Fruit fly (Drosophila melanogaster) whole organism, embryonic: ENCODE data around the gene CG31817.

Experiments used
- Antp ChIP-seq: fragments of 200-800 bp; sonication (Bioruptor generic); optimal IDR thresholded peaks from 3 replicates; lab custom pipeline; 2016; ENCODE audit warnings: missing biosample characterization, missing genetic modification characterization
- Blimp-1 ChIP-seq: fragments of 200-800 bp; sonication (Bioruptor generic); optimal IDR thresholded peaks from 3 replicates; lab custom pipeline; 2018; ENCODE audit warnings: missing biosample characterization, missing genetic modification characterization, mild to moderate bottlenecking, moderate library complexity, missing genetic modification reagents
- CG10321 ChIP-seq: fragments of 200-800 bp; sonication (Bioruptor generic); IDR thresholded peaks from 2 replicates; pipeline ENCODE4 v1.3.6; 2022; ENCODE audit warnings: missing biosample characterization, missing genetic modification characterization
- CG10654 ChIP-seq: fragments of 200-800 bp; sonication (Bioruptor generic); optimal IDR thresholded peaks from 2 replicates; lab custom pipeline; 2016; ENCODE audit warnings: missing biosample characterization, missing genetic modification characterization
- CG12071 ChIP-seq: fragments of 200-800 bp; sonication (Bioruptor generic); optimal IDR thresholded peaks from 3 replicates; lab custom pipeline; 2018; ENCODE audit warnings: missing biosample characterization, mild to moderate bottlenecking, missing genetic modification characterization
- CG12744 ChIP-seq: fragments of 200-800 bp; sonication (Bioruptor generic); optimal IDR thresholded peaks from 2 replicates; lab custom pipeline; 2016; ENCODE audit warnings: missing biosample characterization, missing genetic modification characterization
- CG13424 ChIP-seq: fragments of 200-800 bp; sonication (Bioruptor generic); optimal IDR thresholded peaks from 2 replicates; lab custom pipeline; 2019; ENCODE audit warnings: missing biosample characterization, mild to moderate bottlenecking, missing genetic modification characterization, moderate library complexity
- CG15011 ChIP-seq: fragments of 200-800 bp; sonication (Bioruptor generic); optimal IDR thresholded peaks from 3 replicates; lab custom pipeline; 2018; ENCODE audit warnings: missing biosample characterization, mild to moderate bottlenecking, missing genetic modification characterization
- CG15269 ChIP-seq: fragments of 200-800 bp; sonication (Bioruptor generic); optimal IDR thresholded peaks from 2 replicates; lab custom pipeline; 2018; ENCODE audit warnings: missing biosample characterization, mild to moderate bottlenecking, missing genetic modification characterization, moderate library complexity
- CG17361 ChIP-seq: fragments of 200-800 bp; sonication (Bioruptor generic); IDR thresholded peaks from 3 replicates; pipeline ENCODE4 v1.3.6; 2022; ENCODE audit warnings: missing biosample characterization, missing genetic modification characterization
- CG17802 ChIP-seq: fragments of 200-800 bp; sonication (Bioruptor generic); optimal IDR thresholded peaks from 2 replicates; lab custom pipeline; 2018; ENCODE audit warnings: missing biosample characterization, mild to moderate bottlenecking, missing genetic modification characterization, moderate library complexity
- CG17912 ChIP-seq: fragments of 200-800 bp; sonication (Bioruptor generic); optimal IDR thresholded peaks from 2 replicates; lab custom pipeline; 2018; ENCODE audit warnings: missing biosample characterization, mild to moderate bottlenecking, missing genetic modification characterization
- CG18599 ChIP-seq: fragments of 200-800 bp; sonication (Bioruptor generic); optimal IDR thresholded peaks from 3 replicates; lab custom pipeline; 2017; ENCODE audit warnings: missing biosample characterization, missing genetic modification characterization, mild to moderate bottlenecking, moderate library complexity, missing genetic modification reagents
- CG3281 ChIP-seq: fragments of 200-800 bp; sonication (Bioruptor generic); optimal IDR thresholded peaks from 3 replicates; lab custom pipeline; 2017; ENCODE audit warnings: missing biosample characterization, mild to moderate bottlenecking, missing genetic modification characterization
- CG33213 ChIP-seq: fragments of 200-800 bp; sonication (Bioruptor generic); optimal IDR thresholded peaks from 3 replicates; lab custom pipeline; 2016; ENCODE audit warnings: missing biosample characterization, missing genetic modification characterization
- CG34376 ChIP-seq: fragments of 200-800 bp; sonication (Bioruptor generic); optimal IDR thresholded peaks from 2 replicates; lab custom pipeline; 2018; ENCODE audit warnings: missing biosample characterization, mild to moderate bottlenecking, missing genetic modification characterization
- CG3847 ChIP-seq: fragments of 200-800 bp; sonication (Bioruptor generic); IDR thresholded peaks from 2 replicates; pipeline ENCODE4 v1.3.6; 2022; ENCODE audit warnings: missing biosample characterization, missing genetic modification characterization
- CG4854 ChIP-seq: fragments of 200-800 bp; sonication (Bioruptor generic); optimal IDR thresholded peaks from 2 replicates; lab custom pipeline; 2016; ENCODE audit warnings: missing biosample characterization, missing genetic modification characterization, inconsistent platforms
- CG5180 ChIP-seq: fragments of 200-800 bp; sonication (Bioruptor generic); optimal IDR thresholded peaks from 3 replicates; lab custom pipeline; 2017; ENCODE audit warnings: missing biosample characterization, missing genetic modification characterization, mild to moderate bottlenecking, moderate library complexity, missing genetic modification reagents
- CG5953 ChIP-seq: fragments of 200-800 bp; sonication (Bioruptor generic); IDR thresholded peaks from 2 replicates; pipeline ENCODE4 v1.3.6; 2022; ENCODE audit warnings: missing biosample characterization, missing genetic modification characterization
- CG6254 ChIP-seq: fragments of 200-800 bp; sonication (Bioruptor generic); optimal IDR thresholded peaks from 3 replicates; lab custom pipeline; 2017; ENCODE audit warnings: mild to moderate bottlenecking, missing biosample characterization, missing genetic modification reagents, missing genetic modification characterization
- CG6765 ChIP-seq: fragments of 200-800 bp; sonication (Bioruptor generic); optimal IDR thresholded peaks from 3 replicates; lab custom pipeline; 2017; ENCODE audit warnings: missing biosample characterization, mild to moderate bottlenecking, missing genetic modification characterization
- CG7745 ChIP-seq: fragments of 200-800 bp; sonication (Bioruptor generic); optimal IDR thresholded peaks from 2 replicates; lab custom pipeline; 2018; ENCODE audit warnings: missing biosample characterization, mild to moderate bottlenecking, missing genetic modification characterization, moderate library complexity
- CG7987 ChIP-seq: fragments of 200-800 bp; sonication (Bioruptor generic); optimal IDR thresholded peaks from 2 replicates; lab custom pipeline; 2018; ENCODE audit warnings: missing biosample characterization, mild to moderate bottlenecking, missing genetic modification characterization, moderate library complexity
- CG8359 ChIP-seq: fragments of 200-800 bp; sonication (Bioruptor generic); optimal IDR thresholded peaks from 2 replicates; lab custom pipeline; 2017; ENCODE audit warnings: missing biosample characterization, mild to moderate bottlenecking, missing genetic modification characterization, borderline replicate concordance
- CG9817 ChIP-seq: fragments of 200-800 bp; sonication (Bioruptor generic); optimal IDR thresholded peaks from 2 replicates; lab custom pipeline; 2018; ENCODE audit warnings: missing biosample characterization, mild to moderate bottlenecking, missing genetic modification characterization, moderate library complexity
- CG9932 ChIP-seq: fragments of 200-800 bp; sonication (Bioruptor generic); IDR thresholded peaks from 2 replicates; pipeline ENCODE4 v1.3.6; 2022; ENCODE audit warnings: missing biosample characterization, missing genetic modification characterization
- Dref ChIP-seq: fragments of 200-800 bp; sonication (Bioruptor generic); IDR thresholded peaks from 2 replicates; pipeline ENCODE4 v1.3.6; 2022; ENCODE audit warnings: missing biosample characterization, missing genetic modification characterization
- Ets97D ChIP-seq: fragments of 200-800 bp; sonication (Bioruptor generic); optimal IDR thresholded peaks from 3 replicates; lab custom pipeline; 2016; ENCODE audit warnings: missing biosample characterization, missing genetic modification characterization
- Gug ChIP-seq: fragments of 200-800 bp; sonication (Bioruptor generic); IDR thresholded peaks from 4 replicates; pipeline ENCODE4 v1.3.6; 2022; ENCODE audit warnings: missing biosample characterization, missing genetic modification characterization
- Max ChIP-seq: fragments of 200-800 bp; sonication (Bioruptor generic); optimal IDR thresholded peaks from 2 replicates; lab custom pipeline; 2016; ENCODE audit warnings: missing biosample characterization, mild to moderate bottlenecking, missing genetic modification characterization
- Oaz ChIP-seq: fragments of 200-800 bp; sonication (Bioruptor generic); IDR thresholded peaks from 2 replicates; pipeline ENCODE4 v1.3.6; 2022; ENCODE audit warnings: missing biosample characterization, missing genetic modification characterization
- PHDP ChIP-seq: fragments of 200-800 bp; sonication (Bioruptor generic); optimal IDR thresholded peaks from 3 replicates; lab custom pipeline; 2018; ENCODE audit warnings: missing biosample characterization, mild to moderate bottlenecking, missing genetic modification characterization, moderate library complexity
- Ptx1 ChIP-seq: fragments of 200-800 bp; sonication (Bioruptor generic); IDR thresholded peaks from 2 replicates; pipeline ENCODE4 v1.3.6; 2022; ENCODE audit warnings: missing biosample characterization, missing genetic modification characterization
- Rfx ChIP-seq: fragments of 200-800 bp; sonication (Bioruptor generic); IDR thresholded peaks from 2 replicates; pipeline ENCODE4 v1.3.6; 2022; ENCODE audit warnings: missing biosample characterization, missing genetic modification characterization
- Xbp1 ChIP-seq: fragments of 200-800 bp; sonication (Bioruptor generic); optimal IDR thresholded peaks from 3 replicates; lab custom pipeline; 2016; ENCODE audit warnings: missing biosample characterization, mild to moderate bottlenecking, missing genetic modification characterization
- ap ChIP-seq: fragments of 200-800 bp; sonication (Bioruptor generic); IDR thresholded peaks from 2 replicates; pipeline ENCODE4 v1.3.6; 2022; ENCODE audit warnings: missing biosample characterization, missing genetic modification characterization
- bcd ChIP-seq: fragments of 200-800 bp; sonication (Bioruptor generic); optimal IDR thresholded peaks from 2 replicates; lab custom pipeline; 2017; ENCODE audit warnings: missing biosample characterization, mild to moderate bottlenecking, missing genetic modification characterization
- da ChIP-seq: fragments of 200-800 bp; sonication (Bioruptor generic); optimal IDR thresholded peaks from 2 replicates; lab custom pipeline; 2016; ENCODE audit warnings: missing biosample characterization, missing genetic modification characterization
- dati ChIP-seq: fragments of 200-800 bp; sonication (Bioruptor generic); IDR thresholded peaks from 2 replicates; pipeline ENCODE4 v1.3.6; 2022; ENCODE audit warnings: missing biosample characterization, missing genetic modification characterization
- dysf ChIP-seq: fragments of 200-800 bp; sonication (Bioruptor generic); IDR thresholded peaks from 3 replicates; pipeline ENCODE4 v1.3.6; 2022; ENCODE audit warnings: missing biosample characterization, missing genetic modification characterization
- gro ChIP-seq: fragments of 200-800 bp; sonication (Bioruptor generic); optimal IDR thresholded peaks from 2 replicates; lab custom pipeline; 2016; ENCODE audit warnings: missing biosample characterization, missing genetic modification characterization
- nerfin-1 ChIP-seq: fragments of 200-800 bp; sonication (Bioruptor generic); optimal IDR thresholded peaks from 3 replicates; lab custom pipeline; 2019; ENCODE audit warnings: missing biosample characterization, mild to moderate bottlenecking, missing genetic modification characterization, moderate library complexity
- org-1 ChIP-seq: fragments of 200-800 bp; sonication (Bioruptor generic); optimal IDR thresholded peaks from 2 replicates; lab custom pipeline; 2017; ENCODE audit warnings: missing biosample characterization, missing genetic modification characterization
- pum ChIP-seq: fragments of 200-800 bp; sonication (Bioruptor generic); optimal IDR thresholded peaks from 2 replicates; lab custom pipeline; 2016; ENCODE audit warnings: missing biosample characterization, missing genetic modification characterization
- sqz ChIP-seq: fragments of 200-800 bp; sonication (Bioruptor generic); optimal IDR thresholded peaks from 3 replicates; lab custom pipeline; 2018; ENCODE audit warnings: missing biosample characterization, mild to moderate bottlenecking, missing genetic modification characterization
- twi ChIP-seq: fragments of 200-800 bp; optimal IDR thresholded peaks from 2 replicates; lab custom pipeline; 2019; ENCODE audit warnings: missing biosample characterization, mild to moderate bottlenecking, missing genetic modification characterization, moderate library complexity
- wdn ChIP-seq: fragments of 200-800 bp; sonication (Bioruptor generic); IDR thresholded peaks from 2 replicates; pipeline ENCODE4 v1.3.6; 2022; ENCODE audit warnings: missing biosample characterization, missing genetic modification characterization
- wek ChIP-seq: fragments of 200-800 bp; sonication (Bioruptor generic); optimal IDR thresholded peaks from 3 replicates; lab custom pipeline; 2018; ENCODE audit warnings: missing biosample characterization, mild to moderate bottlenecking, missing genetic modification characterization, moderate library complexity

The CG31817 gene

dm6 chr2L:16317777-16318610 lies 19.7 kb downstream of the CG31817 start (continued):
- no peak for TF ChIP-seq Gug (GFP tag; lab: Robert Waterston, UW)
- peak; percentile 11 for TF ChIP-seq CG3281 (GFP tag; lab: Kevin White, UChicago)
- peak; percentile 37; the same call in 1 of the 3 replicates for TF ChIP-seq dysf
- TF ChIP-seq CG5953 = peak; percentile 73
- peak; percentile 34; the same call in 1 of the 2 replicates for TF ChIP-seq CG3847 (GFP tag; lab: Robert Waterston, UW)
- TF ChIP-seq Oaz (GFP tag; lab: Robert Waterston, UW) = no peak
- TF ChIP-seq CG10654 = peak; percentile 43
- TF ChIP-seq CG17802 (tag; lab: Kevin White, UChicago) = no peak
- peak; percentile 26 for TF ChIP-seq CG13424
- no peak for TF ChIP-seq pum
- TF ChIP-seq CG7745 (tag; lab: Kevin White, UChicago) = no peak
- no peak for TF ChIP-seq CG17361 (GFP tag; lab: Robert Waterston, UW)
- peak; percentile 17 for TF ChIP-seq da (GFP tag; lab: Kevin White, UChicago)
- TF ChIP-seq PHDP (tag; lab: Kevin White, UChicago) = peak; percentile 65
- no peak for TF ChIP-seq Dref (GFP tag; lab: Robert Waterston, UW)
- TF ChIP-seq CG8359 (GFP tag; lab: Kevin White, UChicago) = no peak
- TF ChIP-seq CG17912 = peak; percentile 57
- peak; percentile 58 for TF ChIP-seq CG18599
- TF ChIP-seq org-1 (GFP tag; lab: Kevin White, UChicago) = peak; percentile 20
- TF ChIP-seq Antp (GFP tag; lab: Kevin White, UChicago) = no peak
- TF ChIP-seq CG5180 (GFP tag; lab: Kevin White, UChicago) = peak; percentile 65
- TF ChIP-seq dati (GFP tag; lab: Robert Waterston, UW) = no peak
- TF ChIP-seq CG7987 (GFP tag; lab: Kevin White, UChicago) = peak; percentile 33
- 0 out of 2 replicates have a peak, but pooled peaks have one; percentile 21 for TF ChIP-seq wdn
- no peak for TF ChIP-seq Max
- no peak for TF ChIP-seq twi (tag; lab: Kevin White, UChicago)
- TF ChIP-seq CG10321 (GFP tag; lab: Robert Waterston, UW) = no peak
- peak; percentile 32 for TF ChIP-seq CG33213 (GFP tag; lab: Kevin White, UChicago)
- peak; percentile 39 for TF ChIP-seq gro (GFP tag; lab: Kevin White, UChicago)
- TF ChIP-seq CG9817 (tag; lab: Kevin White, UChicago) = peak; percentile 18
- peak; percentile 28 for TF ChIP-seq nerfin-1
- TF ChIP-seq Xbp1 (GFP tag; lab: Kevin White, UChicago) = no peak
- peak; percentile 40 for TF ChIP-seq CG15011 (GFP tag; lab: Kevin White, UChicago)
- peak; percentile 43 for TF ChIP-seq CG15269 (tag; lab: Kevin White, UChicago)
- peak; percentile 17 for TF ChIP-seq CG34376 (GFP tag; lab: Kevin White, UChicago)
- TF ChIP-seq CG12744 = peak; percentile 34
- peak; percentile 53 for TF ChIP-seq sqz (GFP tag; lab: Kevin White, UChicago)
- TF ChIP-seq wek = peak; percentile 72
- no peak for TF ChIP-seq CG6254 (GFP tag; lab: Kevin White, UChicago)
- no peak for TF ChIP-seq Ets97D (GFP tag; lab: Kevin White, UChicago)
- TF ChIP-seq Ptx1 (GFP tag; lab: Robert Waterston, UW) = no peak
- peak; percentile 46; the same call in 1 of the 2 replicates for TF ChIP-seq CG9932 (GFP tag; lab: Robert Waterston, UW)
- peak; percentile 50 for TF ChIP-seq CG6765 (GFP tag; lab: Kevin White, UChicago)
- peak; percentile 6 for TF ChIP-seq bcd (GFP tag; lab: Kevin White, UChicago)
- TF ChIP-seq CG12071 = peak; percentile 36
- no peak for TF ChIP-seq CG4854 (GFP tag; lab: Kevin White, UChicago)
- no peak for TF ChIP-seq Blimp-1 (GFP tag; lab: Kevin White, UChicago)
- peak; percentile 55; the same call in 1 of the 2 replicates for TF ChIP-seq Rfx (GFP tag; lab: Robert Waterston, UW)
- peak; percentile 11; the same call in 1 of the 2 replicates for TF ChIP-seq ap (GFP tag; lab: Robert Waterston, UW)
